Worm (Caenorhabditis elegans): ENCODE measurements around the gene pqn-73.
A peak's percentile ranks its signal among the peaks of the same experiment; 100 is the strongest.

ce11 chrII:8559188-8559587 lies 18.7 kb downstream of the pqn-73 start:
- no peak for TF ChIP-seq mdl-1 (tag; optimal IDR thresholded peaks at IDR 0.05)
- no peak for TF ChIP-seq fkh-8 (tag; optimal IDR thresholded peaks at IDR 0.05)
- TF ChIP-seq egl-27 (tag; optimal IDR thresholded peaks at IDR 0.05): no peak
- no peak for TF ChIP-seq nhr-28 (tag; optimal IDR thresholded peaks at IDR 0.05)
- no peak for TF ChIP-seq mep-1 (tag; optimal IDR thresholded peaks at IDR 0.05)
- peak; percentile 98 for TF ChIP-seq fkh-10 (GFP tag; optimal IDR thresholded peaks at IDR 0.05)
- no peak for TF ChIP-seq ztf-11 (tag; optimal IDR thresholded peaks at IDR 0.05)
- no peak for TF ChIP-seq nhr-237 (tag; optimal IDR thresholded peaks at IDR 0.05)
- no peak for TF ChIP-seq jun-1 (tag; optimal IDR thresholded peaks at IDR 0.05)
